Worm (Caenorhabditis elegans) whole organism, L3 larva: Measurements from ENCODE around the gene C06E2.9.

ENCODE experiments used
- ceh-28 ChIP-seq: fragments of 150-350 bp; optimal IDR thresholded peaks from 2 replicates; lab custom pipeline; 2014; ENCODE audit warnings: missing biosample characterization, missing genetic modification reagents, missing genetic modification characterization
- nhr-237 ChIP-seq: fragments of 150-350 bp; optimal IDR thresholded peaks from 2 replicates; lab custom pipeline; 2014; ENCODE audit warnings: missing biosample characterization, missing genetic modification characterization
- nhr-25 ChIP-seq: sonication (generic microtip); optimal IDR thresholded peaks from 2 replicates; lab custom pipeline; 2017; ENCODE audit warnings: missing biosample characterization, missing genetic modification characterization
- pqm-1 ChIP-seq: fragments of 150-350 bp; optimal IDR thresholded peaks from 2 replicates; lab custom pipeline; 2017; ENCODE audit warnings: missing biosample characterization, missing genetic modification characterization, inconsistent platforms
- ztf-11 ChIP-seq: fragments of 150-350 bp; optimal IDR thresholded peaks from 2 replicates; lab custom pipeline; 2014; ENCODE audit warnings: missing biosample characterization, missing genetic modification characterization

DNA sequence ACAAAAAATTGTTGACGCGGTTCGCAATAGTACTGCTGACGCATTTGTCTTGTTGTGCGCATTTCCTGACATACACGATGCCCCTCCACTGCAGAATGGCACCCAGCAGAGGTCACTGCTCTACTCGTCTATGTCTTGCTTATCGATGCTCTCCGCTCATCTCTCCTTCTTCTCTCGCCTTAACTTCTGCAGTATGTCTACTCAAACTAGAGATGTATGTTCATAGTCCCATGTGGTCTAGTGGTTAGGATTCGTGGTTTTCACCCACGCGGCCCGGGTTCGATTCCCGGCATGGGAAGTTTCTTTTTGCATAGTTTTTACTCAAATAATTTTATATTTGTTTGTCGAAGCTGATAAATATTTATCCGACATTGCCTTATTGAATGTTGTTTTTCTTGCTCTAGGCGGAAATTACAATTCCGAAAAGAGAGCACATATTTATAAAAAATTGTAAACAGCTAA, 25.1 kb upstream of the C06E2.9 start, which contains the start of gene C28G1.2:
- TF ChIP-seq pqm-1 (peak; percentile 53), nhr-25 (tag; lab: Kevin White, UChicago) (peak; percentile 82), nhr-237 (tag; lab: Kevin White, UChicago) (no peak), ztf-11 (no peak), ceh-28 (tag; lab: Kevin White, UChicago) (peak; percentile 93)
